Worm (Caenorhabditis elegans) whole organism, L2 larva: ENCODE results near the gene unk-1.
A peak's percentile ranks its signal among the peaks of the same experiment; 100 is the strongest.

Experiments used
- F13H6.1 ChIP-seq: sonication (generic microtip); optimal IDR thresholded peaks from 2 replicates; lab custom pipeline; 2016; ENCODE audit warnings: missing genetic modification characterization, missing compliant biosample characterization
- R02D3.7 ChIP-seq: fragments of 150-350 bp; optimal IDR thresholded peaks from 2 replicates; lab custom pipeline; 2014; ENCODE audit warnings: missing biosample characterization, missing genetic modification characterization
- ZK546.5 ChIP-seq: sonication (generic microtip); optimal IDR thresholded peaks from 2 replicates; lab custom pipeline; 2017; ENCODE audit warnings: missing biosample characterization, missing genetic modification characterization
- alr-1 ChIP-seq: fragments of 150-350 bp; optimal IDR thresholded peaks from 2 replicates; lab custom pipeline; 2014; ENCODE audit warnings: missing biosample characterization, missing genetic modification characterization
- blmp-1 ChIP-seq: sonication (generic microtip); optimal IDR thresholded peaks from 2 replicates; lab custom pipeline; 2017; ENCODE audit warnings: missing genetic modification characterization, mild to moderate bottlenecking, missing compliant biosample characterization, antibody characterized with exemption, moderate library complexity; ENCODE audit not compliant: insufficient read depth
- ceh-16 ChIP-seq: fragments of 150-350 bp; optimal IDR thresholded peaks from 2 replicates; lab custom pipeline; 2014; ENCODE audit warnings: missing biosample characterization, missing genetic modification characterization
- dmd-4 ChIP-seq: sonication (generic microtip); optimal IDR thresholded peaks from 2 replicates; lab custom pipeline; 2017; ENCODE audit warnings: missing biosample characterization, missing genetic modification characterization
- egl-27 ChIP-seq: sonication (generic microtip); optimal IDR thresholded peaks from 3 replicates; lab custom pipeline; 2017; ENCODE audit warnings: missing biosample characterization, missing genetic modification reagents, missing genetic modification characterization
- elt-1 ChIP-seq: fragments of 150-350 bp; optimal IDR thresholded peaks from 2 replicates; lab custom pipeline; 2014; ENCODE audit warnings: missing biosample characterization, missing genetic modification characterization
- elt-3 ChIP-seq: sonication (generic microtip); optimal IDR thresholded peaks from 2 replicates; lab custom pipeline; 2017; ENCODE audit warnings: missing biosample characterization, missing genetic modification characterization
- fos-1 ChIP-seq: fragments of 150-350 bp; optimal IDR thresholded peaks from 2 replicates; lab custom pipeline; 2014; ENCODE audit warnings: missing biosample characterization, missing genetic modification characterization
- gmeb-1 ChIP-seq: fragments of 150-350 bp; optimal IDR thresholded peaks from 2 replicates; lab custom pipeline; 2014; ENCODE audit warnings: missing biosample characterization, missing genetic modification characterization
- lin-11 ChIP-seq: fragments of 150-350 bp; sonication (generic microtip); optimal IDR thresholded peaks from 2 replicates; lab custom pipeline; 2014; ENCODE audit warnings: missing biosample characterization, missing genetic modification characterization, inconsistent platforms, mixed read lengths
- lsy-2 ChIP-seq, 2 experiments: fragments of 150-350 bp in 1 of 2; sonication (generic microtip) in 1 of 2; optimal IDR thresholded peaks; 2 replicates each; lab custom pipeline; 2014 to 2017; ENCODE audit warnings: missing biosample characterization in 2 of 2, missing genetic modification characterization in 2 of 2
- mab-5 ChIP-seq: fragments of 150-350 bp; optimal IDR thresholded peaks from 2 replicates; lab custom pipeline; 2014; ENCODE audit warnings: missing biosample characterization, missing genetic modification characterization
- nhr-10 ChIP-seq: sonication (generic microtip); optimal IDR thresholded peaks from 2 replicates; lab custom pipeline; 2017; ENCODE audit warnings: missing biosample characterization, missing genetic modification characterization
- nhr-11 ChIP-seq: fragments of 150-350 bp; optimal IDR thresholded peaks from 2 replicates; lab custom pipeline; 2014; ENCODE audit warnings: missing biosample characterization, missing genetic modification characterization
- nhr-12 ChIP-seq: fragments of 150-350 bp; optimal IDR thresholded peaks from 2 replicates; lab custom pipeline; 2014; ENCODE audit warnings: missing biosample characterization, missing genetic modification characterization
- nhr-129 ChIP-seq: fragments of 150-350 bp; optimal IDR thresholded peaks from 2 replicates; lab custom pipeline; 2014; ENCODE audit warnings: missing biosample characterization, missing genetic modification characterization
- nhr-23 ChIP-seq: fragments of 150-350 bp; optimal IDR thresholded peaks from 2 replicates; lab custom pipeline; 2014; ENCODE audit warnings: missing biosample characterization, missing genetic modification reagents, missing genetic modification characterization
- nhr-237 ChIP-seq: fragments of 150-350 bp; optimal IDR thresholded peaks from 2 replicates; lab custom pipeline; 2014; ENCODE audit warnings: missing biosample characterization, missing genetic modification characterization
- nhr-25 ChIP-seq: fragments of 150-350 bp; sonication (generic microtip); optimal IDR thresholded peaks from 3 replicates; lab custom pipeline; 2014; ENCODE audit warnings: missing biosample characterization, missing genetic modification characterization
- nhr-77 ChIP-seq: fragments of 150-350 bp; optimal IDR thresholded peaks from 2 replicates; lab custom pipeline; 2014; ENCODE audit warnings: missing biosample characterization, missing genetic modification characterization
- peb-1 ChIP-seq: fragments of 150-350 bp; optimal IDR thresholded peaks from 2 replicates; lab custom pipeline; 2014; ENCODE audit warnings: missing biosample characterization, missing genetic modification characterization
- sem-4 ChIP-seq: fragments of 150-350 bp; optimal IDR thresholded peaks from 2 replicates; lab custom pipeline; 2014; ENCODE audit warnings: missing biosample characterization, missing genetic modification reagents, missing genetic modification characterization
- sma-3 ChIP-seq: sonication (generic microtip); optimal IDR thresholded peaks from 2 replicates; lab custom pipeline; 2016; ENCODE audit warnings: missing genetic modification reagents, missing genetic modification characterization, missing compliant biosample characterization
- sma-9 ChIP-seq, 2 experiments: fragments of 150-350 bp in 1 of 2; sonication (generic microtip) in 1 of 2; optimal IDR thresholded peaks; 2 replicates each; lab custom pipeline; 2014 to 2016; ENCODE audit warnings: missing genetic modification characterization in 2 of 2, mild to moderate bottlenecking in 1 of 2, missing biosample characterization in 1 of 2, missing compliant biosample characterization in 1 of 2, missing genetic modification reagents in 1 of 2, moderate library complexity in 1 of 2
- snpc-4 ChIP-seq: fragments of 150-350 bp; optimal IDR thresholded peaks from 2 replicates; lab custom pipeline; 2014; ENCODE audit warnings: missing biosample characterization, missing genetic modification characterization
- unc-55 ChIP-seq: fragments of 150-350 bp; sonication (generic microtip); optimal IDR thresholded peaks from 3 replicates; lab custom pipeline; 2014; ENCODE audit warnings: missing biosample characterization, missing genetic modification reagents, missing genetic modification characterization
- ztf-1 ChIP-seq: fragments of 200-800 bp; sonication (Bioruptor generic); conservative IDR thresholded peaks from 2 replicates; pipeline ENCODE4 v1.3.6; 2022; ENCODE audit warnings: missing genetic modification characterization, missing compliant biosample characterization
- ztf-11 ChIP-seq: sonication (generic microtip); optimal IDR thresholded peaks from 2 replicates; lab custom pipeline; 2017; ENCODE audit warnings: missing biosample characterization, missing genetic modification characterization
- ztf-4 ChIP-seq: fragments of 150-350 bp; optimal IDR thresholded peaks from 2 replicates; lab custom pipeline; 2014; ENCODE audit warnings: missing biosample characterization, missing genetic modification characterization

Gene unk-1

DNA sequence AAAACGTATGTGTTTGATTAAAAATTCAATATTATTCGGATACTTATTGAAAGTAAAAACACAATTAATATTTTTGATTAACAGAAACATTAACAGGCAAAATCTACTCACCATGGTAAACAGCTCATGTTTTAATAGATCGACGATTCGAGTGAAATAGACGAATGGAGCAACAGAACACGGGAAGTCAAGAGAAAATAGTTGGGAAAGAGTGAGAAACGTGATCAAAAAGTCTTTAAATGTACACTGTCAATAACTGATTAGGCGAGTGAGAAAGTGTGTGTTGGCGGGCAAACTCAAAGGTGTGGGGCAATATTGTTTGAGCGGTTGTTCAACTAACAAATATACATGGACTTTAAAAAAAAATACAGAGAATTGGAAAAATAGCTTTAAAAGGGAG lies 16.8 kb upstream of the unk-1 start, which contains the start of gene sdpn-1:
Gene sdpn-1, minus strand, starts transcription at position 262 of the 400 bp plus-strand sequence.
- TF ChIP-seq fos-1 (tag; lab: Kevin White, UChicago) (peak; percentile 54), nhr-12 (tag; lab: Kevin White, UChicago) (no peak), peb-1 (tag; lab: Kevin White, UChicago) (no peak), lsy-2 (tag; optimal IDR thresholded peaks at IDR 0.05; lab: Kevin White, UChicago) (no peak), nhr-10 (tag; lab: Kevin White, UChicago) (no peak), mab-5 (tag; lab: Kevin White, UChicago) (no peak)

DNA sequence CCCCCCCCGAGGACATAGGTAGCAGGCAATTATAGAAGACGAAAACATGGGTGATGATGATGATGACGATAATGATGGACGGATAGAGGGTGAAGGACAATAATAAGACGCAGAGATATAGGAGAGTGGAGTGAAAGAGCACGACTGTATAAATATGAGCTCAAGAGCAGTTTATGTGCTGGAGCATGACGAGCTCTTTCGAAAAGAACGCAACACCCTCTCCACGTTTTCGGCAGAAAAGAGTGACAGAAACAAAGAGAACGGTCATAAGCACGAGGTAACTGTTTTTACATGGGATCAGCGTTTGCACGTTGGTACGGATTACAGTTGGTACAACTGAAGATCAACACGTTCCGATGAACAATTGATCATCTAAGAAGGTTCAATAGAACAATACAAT lies 15.8 kb upstream of the unk-1 start:
- no peak for TF ChIP-seq ztf-4 (tag; lab: Kevin White, UChicago)
- TF ChIP-seq ZK546.5 (tag; lab: Kevin White, UChicago), result no peak
- no peak for TF ChIP-seq ztf-1 (GFP tag; lab: Robert Waterston, UW)
- no peak for TF ChIP-seq nhr-25 (tag; lab: Kevin White, UChicago)
- no peak for TF ChIP-seq elt-1 (tag; lab: Kevin White, UChicago)
- TF ChIP-seq R02D3.7, result no peak
- TF ChIP-seq nhr-23 (tag; lab: Kevin White, UChicago), result no peak
- TF ChIP-seq lsy-2 (tag; optimal IDR thresholded peaks at IDR 0.05; lab: Kevin White, UChicago), result no peak
- TF ChIP-seq sma-3 (GFP tag; lab: Kevin White, UChicago), result no peak
- no peak for TF ChIP-seq egl-27 (tag; lab: Kevin White, UChicago)
- no peak for TF ChIP-seq F13H6.1 (tag; lab: Kevin White, UChicago)
- TF ChIP-seq ztf-11 (tag; lab: Kevin White, UChicago), result no peak
- no peak for TF ChIP-seq nhr-129 (tag; lab: Kevin White, UChicago)
- no peak for TF ChIP-seq sem-4 (tag; lab: Kevin White, UChicago)
- no peak for TF ChIP-seq blmp-1

ce11 chrX:8003663-8004062 lies 11.1 kb upstream of the unk-1 start, which contains the start of the genes F45E1.1 and F45E1.2:
Gene F45E1.1, plus strand, starts transcription at chrX:8003682.
Gene F45E1.2, plus strand, starts transcription at chrX:8003733.
- TF ChIP-seq nhr-11 (tag; lab: Kevin White, UChicago) (no peak), sma-3 (GFP tag; lab: Kevin White, UChicago) (no peak), sma-9 (GFP tag; optimal IDR thresholded peaks at IDR 0.05; lab: Kevin White, UChicago) (no peak), sma-9 (tag; optimal IDR thresholded peaks at IDR 0.05; lab: Kevin White, UChicago) (no peak), nhr-237 (tag; lab: Kevin White, UChicago) (no peak), gmeb-1 (tag; lab: Kevin White, UChicago) (no peak), ceh-16 (tag; lab: Kevin White, UChicago) (no peak), unc-55 (GFP tag; lab: Kevin White, UChicago) (no peak), sem-4 (tag; lab: Kevin White, UChicago) (no peak), ztf-1 (GFP tag; lab: Robert Waterston, UW) (no peak), alr-1 (tag; lab: Kevin White, UChicago) (no peak), nhr-77 (no peak), dmd-4 (tag; lab: Kevin White, UChicago) (no peak)

- TF ChIP-seq blmp-1 (peak; percentile 63), nhr-10 (tag; lab: Kevin White, UChicago) (no peak)
Measured at ce11 chrX:8004845-8005244, 9.9 kb upstream of the unk-1 start.

- TF ChIP-seq lin-11 (no peak), snpc-4 (tag; lab: Kevin White, UChicago) (no peak), nhr-25 (tag; lab: Kevin White, UChicago) (no peak), nhr-12 (tag; lab: Kevin White, UChicago) (no peak), ztf-4 (tag; lab: Kevin White, UChicago) (no peak)
Measured at ce11 chrX:8005967-8006366, 8.8 kb upstream of the unk-1 start.

ce11 chrX:8010652-8011051 lies 4.1 kb upstream of the unk-1 start:
- TF ChIP-seq nhr-25 (tag; lab: Kevin White, UChicago) (peak; percentile 67), elt-3 (no peak)
